Worm (Caenorhabditis elegans) whole organism, late embryonic: ENCODE data around the gene F36F12.3.

Experiments used
- C38D4.7 ChIP-seq: fragments of 200-800 bp; sonication (Bioruptor generic); optimal IDR thresholded peaks from 2 replicates; lab custom pipeline; 2018; ENCODE audit warnings: mild to moderate bottlenecking, missing genetic modification characterization, moderate library complexity, missing compliant biosample characterization
- ama-1 ChIP-seq: fragments of 150-350 bp; optimal IDR thresholded peaks from 2 replicates; lab custom pipeline; 2014
- pros-1 ChIP-seq: fragments of 150-350 bp; optimal IDR thresholded peaks from 2 replicates; lab custom pipeline; 2014; ENCODE audit warnings: missing biosample characterization, missing genetic modification reagents, missing genetic modification characterization

DNA sequence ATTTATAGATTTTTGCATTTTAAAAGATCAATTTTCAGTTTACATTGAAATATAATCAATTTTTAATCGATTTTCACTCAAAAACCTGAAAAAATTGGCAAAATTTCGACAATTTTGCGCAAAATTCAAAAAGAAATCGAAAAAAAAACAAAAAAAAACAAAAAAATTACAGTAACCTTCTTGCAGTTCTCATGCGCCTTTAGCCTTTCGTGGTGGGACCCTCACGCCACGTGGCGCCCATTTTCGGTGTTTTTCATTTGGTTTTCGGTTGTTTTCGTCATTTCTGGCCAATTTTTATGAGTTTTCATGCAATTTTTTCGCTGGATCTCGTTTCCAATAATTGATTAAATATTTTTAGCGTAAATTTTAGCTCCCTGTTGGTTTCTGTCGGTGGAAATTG, 18.2 kb upstream of the F36F12.3 start:
- TF ChIP-seq pros-1 (tag; lab: Kevin White, UChicago) (no peak), C38D4.7 (no peak), ama-1 (lab: Kevin White, UChicago) (no peak)
